Worm (Caenorhabditis elegans) whole organism, L4 larva: ENCODE measurements around the gene F58G6.7.

Experiments used
- R02D3.7 ChIP-seq: fragments of 150-350 bp; sonication (generic microtip); optimal IDR thresholded peaks from 3 replicates; lab custom pipeline; 2014; ENCODE audit warnings: missing biosample characterization, missing genetic modification characterization
- Y105C5A.15 ChIP-seq: fragments of 200-800 bp; sonication (Bioruptor generic); IDR thresholded peaks from 2 replicates; pipeline ENCODE4 v1.3.6; 2022; ENCODE audit warnings: missing genetic modification characterization, missing compliant biosample characterization
- Y48G9A.11 ChIP-seq: fragments of 200-800 bp; sonication (Bioruptor generic); IDR thresholded peaks from 2 replicates; pipeline ENCODE4 v1.3.6; 2022; ENCODE audit warnings: missing genetic modification reagents, missing genetic modification characterization, missing compliant biosample characterization
- ZK337.2 ChIP-seq: fragments of 200-800 bp; sonication (Bioruptor generic); IDR thresholded peaks from 2 replicates; pipeline ENCODE4 v1.3.6; 2022; ENCODE audit warnings: missing genetic modification reagents, missing genetic modification characterization, missing compliant biosample characterization
- aha-1 ChIP-seq: fragments of 150-350 bp; peaks from one replicate; lab custom pipeline; 2014; ENCODE audit warnings: missing biosample characterization, missing genetic modification characterization
- ceh-28 ChIP-seq: fragments of 150-350 bp; optimal IDR thresholded peaks from 2 replicates; lab custom pipeline; 2014; ENCODE audit warnings: missing biosample characterization, missing genetic modification reagents, missing genetic modification characterization
- ceh-44 ChIP-seq: fragments of 200-800 bp; sonication (Bioruptor generic); IDR thresholded peaks from 2 replicates; pipeline ENCODE4 v1.3.6; 2022; ENCODE audit warnings: missing genetic modification reagents, missing genetic modification characterization, missing compliant biosample characterization
- daf-12 ChIP-seq: fragments of 150-350 bp; optimal IDR thresholded peaks from 2 replicates; lab custom pipeline; 2014; ENCODE audit warnings: missing biosample characterization, missing genetic modification reagents, missing genetic modification characterization
- daf-19 ChIP-seq: fragments of 200-800 bp; sonication (Bioruptor generic); conservative IDR thresholded peaks from 2 replicates; pipeline ENCODE4 v1.3.6; 2022; ENCODE audit warnings: missing genetic modification characterization, missing compliant biosample characterization
- dmd-6 ChIP-seq: fragments of 200-800 bp; sonication (Bioruptor generic); IDR thresholded peaks from 2 replicates; pipeline ENCODE4 v1.3.6; 2022; ENCODE audit warnings: missing genetic modification reagents, missing genetic modification characterization, missing compliant biosample characterization
- dmd-8 ChIP-seq: fragments of 200-800 bp; sonication (Bioruptor generic); IDR thresholded peaks from 2 replicates; pipeline ENCODE4 v1.3.6; 2022; ENCODE audit warnings: missing genetic modification characterization, missing compliant biosample characterization
- dmd-9 ChIP-seq: fragments of 200-800 bp; sonication (Bioruptor generic); IDR thresholded peaks from 2 replicates; pipeline ENCODE4 v1.3.6; 2022; ENCODE audit warnings: missing genetic modification reagents, missing genetic modification characterization, missing compliant biosample characterization
- duxl-1 ChIP-seq: sonication (generic microtip); optimal IDR thresholded peaks from 2 replicates; lab custom pipeline; 2016; ENCODE audit warnings: mild to moderate bottlenecking, missing genetic modification characterization, moderate library complexity, missing compliant biosample characterization; ENCODE audit not compliant: poor library complexity
- dve-1 ChIP-seq: sonication (generic microtip); optimal IDR thresholded peaks from 2 replicates; lab custom pipeline; 2017; ENCODE audit warnings: antibody characterized with exemption, mild to moderate bottlenecking, missing genetic modification characterization, missing compliant biosample characterization; ENCODE audit not compliant: insufficient read depth
- fkh-10 ChIP-seq: fragments of 150-350 bp; optimal IDR thresholded peaks from 2 replicates; lab custom pipeline; 2014; ENCODE audit warnings: missing biosample characterization, missing genetic modification reagents, missing genetic modification characterization
- hif-1 ChIP-seq, 2 experiments: sonication (generic microtip); optimal IDR thresholded peaks; 2 replicates each; lab custom pipeline; 2016 to 2017; ENCODE audit warnings: missing compliant biosample characterization in 2 of 2, missing genetic modification characterization in 2 of 2, missing genetic modification reagents in 2 of 2, missing genotype in 2 of 2, mild to moderate bottlenecking in 1 of 2
- hlh-11 ChIP-seq: fragments of 200-800 bp; sonication (Bioruptor generic); optimal IDR thresholded peaks from 2 replicates; lab custom pipeline; 2018; ENCODE audit warnings: mild to moderate bottlenecking, missing genetic modification characterization, missing compliant biosample characterization
- hlh-30 ChIP-seq: sonication (generic microtip); optimal IDR thresholded peaks from 2 replicates; lab custom pipeline; 2017; ENCODE audit warnings: antibody characterized with exemption, mild to moderate bottlenecking, missing genetic modification characterization, missing compliant biosample characterization; ENCODE audit not compliant: insufficient read depth
- hmg-1.1 ChIP-seq: fragments of 200-800 bp; sonication (Bioruptor generic); IDR thresholded peaks from 2 replicates; pipeline ENCODE4 v1.3.6; 2022; ENCODE audit warnings: missing genetic modification reagents, missing genetic modification characterization, missing compliant biosample characterization
- jun-1 ChIP-seq: fragments of 150-350 bp; optimal IDR thresholded peaks from 2 replicates; lab custom pipeline; 2014; ENCODE audit warnings: missing biosample characterization, missing genetic modification reagents, missing genetic modification characterization
- lin-29 ChIP-seq: fragments of 200-800 bp; sonication (Bioruptor generic); IDR thresholded peaks from 2 replicates; pipeline ENCODE4 v1.3.6; 2022; ENCODE audit warnings: missing genetic modification reagents, missing genetic modification characterization, missing compliant biosample characterization
- lin-38 ChIP-seq: fragments of 200-800 bp; sonication (Bioruptor generic); IDR thresholded peaks from 2 replicates; pipeline ENCODE4 v1.3.6; 2022; ENCODE audit warnings: missing genetic modification reagents, missing genetic modification characterization, missing compliant biosample characterization
- lsy-2 ChIP-seq, 2 experiments: fragments of 150-350 bp in 1 of 2; sonication (generic microtip) in 1 of 2; optimal IDR thresholded peaks; 2 replicates each; lab custom pipeline; 2014 to 2017; ENCODE audit warnings: missing biosample characterization in 2 of 2, missing genetic modification characterization in 2 of 2
- madf-5 ChIP-seq, 2 experiments: fragments of 200-800 bp; sonication (Bioruptor generic); IDR thresholded peaks; 2 replicates each; pipeline ENCODE4 v1.3.6; 2022; ENCODE audit warnings: missing compliant biosample characterization in 2 of 2, missing genetic modification characterization in 2 of 2
- madf-9 ChIP-seq: fragments of 200-800 bp; sonication (Bioruptor generic); conservative IDR thresholded peaks from 2 replicates; pipeline ENCODE4 v1.3.6; 2022; ENCODE audit warnings: missing genetic modification reagents, missing genetic modification characterization, missing compliant biosample characterization
- mdl-1 ChIP-seq, 2 experiments: fragments of 150-350 bp in 1 of 2; sonication (generic microtip) in 1 of 2; optimal IDR thresholded peaks; 2 replicates each; lab custom pipeline; 2014 to 2017; ENCODE audit warnings: missing biosample characterization in 2 of 2, missing genetic modification characterization in 2 of 2
- mdt-29 ChIP-seq: fragments of 200-800 bp; sonication (Bioruptor generic); IDR thresholded peaks from 2 replicates; pipeline ENCODE4 v1.3.6; 2022; ENCODE audit warnings: missing genetic modification reagents, missing genetic modification characterization, missing compliant biosample characterization
- mep-1 ChIP-seq: fragments of 150-350 bp; sonication (generic microtip); optimal IDR thresholded peaks from 3 replicates; lab custom pipeline; 2014; ENCODE audit warnings: missing biosample characterization, missing genetic modification characterization
- mes-2 ChIP-seq: sonication (generic microtip); optimal IDR thresholded peaks from 2 replicates; lab custom pipeline; 2016; ENCODE audit warnings: missing genotype, mild to moderate bottlenecking, missing genetic modification characterization, missing compliant biosample characterization; ENCODE audit not compliant: poor library complexity, severe bottlenecking
- mxl-3 ChIP-seq: fragments of 200-800 bp; sonication (Bioruptor generic); optimal IDR thresholded peaks from 2 replicates; lab custom pipeline; 2018; ENCODE audit warnings: mild to moderate bottlenecking, missing genetic modification characterization, missing compliant biosample characterization
- nhr-11 ChIP-seq: fragments of 150-350 bp; optimal IDR thresholded peaks from 2 replicates; lab custom pipeline; 2014; ENCODE audit warnings: missing biosample characterization, missing genetic modification characterization
- nhr-237 ChIP-seq: sonication (generic microtip); optimal IDR thresholded peaks from 2 replicates; lab custom pipeline; 2017; ENCODE audit warnings: missing biosample characterization, missing genetic modification characterization
- nhr-25 ChIP-seq: sonication (generic microtip); optimal IDR thresholded peaks from 2 replicates; lab custom pipeline; 2017; ENCODE audit warnings: missing genetic modification characterization, mild to moderate bottlenecking, missing compliant biosample characterization, antibody characterized with exemption, moderate library complexity, borderline replicate concordance; ENCODE audit not compliant: insufficient read depth
- nhr-28 ChIP-seq: fragments of 150-350 bp; optimal IDR thresholded peaks from 2 replicates; lab custom pipeline; 2014; ENCODE audit warnings: missing biosample characterization, missing genetic modification characterization
- nhr-42 ChIP-seq: fragments of 200-800 bp; sonication (Bioruptor generic); IDR thresholded peaks from 2 replicates; pipeline ENCODE4 v1.3.6; 2022; ENCODE audit warnings: missing genetic modification characterization, missing compliant biosample characterization
- nhr-48 ChIP-seq: sonication (generic microtip); optimal IDR thresholded peaks from 2 replicates; lab custom pipeline; 2016; ENCODE audit warnings: mild to moderate bottlenecking, missing genetic modification characterization, missing compliant biosample characterization
- nhr-76 ChIP-seq: fragments of 150-350 bp; optimal IDR thresholded peaks from 2 replicates; lab custom pipeline; 2014; ENCODE audit warnings: missing biosample characterization, missing genetic modification characterization
- php-3 ChIP-seq: fragments of 200-800 bp; sonication (Bioruptor generic); IDR thresholded peaks from 2 replicates; pipeline ENCODE4 v1.3.6; 2022; ENCODE audit warnings: missing genetic modification reagents, missing genetic modification characterization, missing compliant biosample characterization
- saeg-2 ChIP-seq: fragments of 200-800 bp; sonication (Bioruptor generic); IDR thresholded peaks from 2 replicates; pipeline ENCODE4 v1.3.6; 2022; ENCODE audit warnings: missing genetic modification reagents, missing genetic modification characterization, missing compliant biosample characterization
- skn-1 ChIP-seq: fragments of 150-350 bp; optimal IDR thresholded peaks from 2 replicates; lab custom pipeline; 2014; ENCODE audit warnings: missing biosample characterization, missing genetic modification characterization
- spr-1 ChIP-seq: sonication (generic microtip); optimal IDR thresholded peaks from 2 replicates; lab custom pipeline; 2016; ENCODE audit warnings: mild to moderate bottlenecking, missing genetic modification characterization, missing compliant biosample characterization
- spr-3 ChIP-seq: fragments of 200-800 bp; sonication (Bioruptor generic); optimal IDR thresholded peaks from 2 replicates; lab custom pipeline; 2018; ENCODE audit warnings: mild to moderate bottlenecking, missing genetic modification characterization, missing compliant biosample characterization
- tra-1 ChIP-seq: fragments of 200-800 bp; sonication (Bioruptor generic); IDR thresholded peaks from 2 replicates; pipeline ENCODE4 v1.3.6; 2022; ENCODE audit warnings: missing genetic modification reagents, missing genetic modification characterization, missing compliant biosample characterization
- unc-62 ChIP-seq, 3 experiments: fragments of 150-350 bp in 1 of 3; sonication (generic microtip); optimal IDR thresholded peaks in 2 of 3; peaks in 1 of 3; 1 replicate in 1 of 3; 2 replicates in 2 of 3; lab custom pipeline; 2014 to 2017; ENCODE audit warnings: missing biosample characterization in 3 of 3, missing genetic modification characterization in 3 of 3, missing genetic modification reagents in 3 of 3, missing genotype in 1 of 3
- zfp-3 ChIP-seq: fragments of 200-800 bp; sonication (Bioruptor generic); conservative IDR thresholded peaks from 2 replicates; pipeline ENCODE4 v1.3.6; 2022; ENCODE audit warnings: missing genetic modification reagents, missing genetic modification characterization, missing compliant biosample characterization
- zip-11 ChIP-seq: fragments of 200-800 bp; sonication (Bioruptor generic); IDR thresholded peaks from 2 replicates; pipeline ENCODE4 v1.3.6; 2022; ENCODE audit warnings: missing genetic modification characterization, missing compliant biosample characterization
- ztf-7 ChIP-seq: fragments of 150-350 bp; optimal IDR thresholded peaks from 2 replicates; lab custom pipeline; 2014; ENCODE audit warnings: missing biosample characterization, missing genetic modification characterization

Gene F58G6.7

DNA sequence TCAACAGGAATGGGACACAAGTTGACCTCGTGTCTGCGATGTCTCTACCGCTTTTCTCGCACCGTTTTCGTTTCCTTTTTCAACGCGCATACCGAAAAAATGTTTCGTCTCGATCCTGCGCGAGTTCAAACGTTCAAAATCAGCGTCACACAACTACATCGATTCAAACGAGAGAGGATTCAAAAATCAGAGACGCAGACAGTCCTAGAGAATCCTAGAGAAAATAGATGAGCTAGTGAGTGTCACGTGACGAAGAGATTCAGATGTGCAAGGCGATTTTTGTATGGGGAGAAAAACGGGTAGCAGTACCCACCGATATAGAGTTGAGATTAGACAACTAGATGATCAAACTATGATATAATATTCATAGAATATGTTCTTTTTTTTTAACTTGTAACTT lies 15.9 kb downstream of the F58G6.7 start:
- TF ChIP-seq dve-1 (peak; percentile 37), mep-1 (tag; lab: Kevin White, UChicago) (peak; percentile 5), spr-1 (no peak), lsy-2 (tag; optimal IDR thresholded peaks at IDR 0.05; lab: Kevin White, UChicago) (peak in 1 of 2 experiments; percentile 48), mdl-1 (tag; optimal IDR thresholded peaks at IDR 0.05; lab: Kevin White, UChicago) (peak; percentile 24 to 80), saeg-2 (0 out of 2 replicates have a peak, but pooled peaks have one; percentile 42), dmd-6 (GFP tag; lab: Robert Waterston, UW) (peak; percentile 56), R02D3.7 (tag; lab: Kevin White, UChicago) (no peak), hlh-30 (peak; percentile 77), madf-5 (GFP tag; IDR thresholded peaks at IDR 0.05; lab: Robert Waterston, UW) (no peak), hmg-1.1 (GFP tag; lab: Robert Waterston, UW) (peak; percentile 43; the same call in 1 of the 2 replicates), hlh-11 (tag; lab: Kevin White, UChicago) (peak; percentile 81), mxl-3 (GFP tag; lab: Kevin White, UChicago) (peak; percentile 67), unc-62 (GFP tag; optimal IDR thresholded peaks at IDR 0.05 in 1 of 2; lab: Kevin White, UChicago) (peak in 1 of 2 experiments; percentile 87), unc-62 (tag; optimal IDR thresholded peaks at IDR 0.05; lab: Kevin White, UChicago) (no peak), nhr-28 (tag; lab: Kevin White, UChicago) (peak; percentile 81)

- TF ChIP-seq hlh-30 (peak; percentile 77), nhr-48 (tag; lab: Kevin White, UChicago) (peak; percentile 82), lin-29 (no peak), ZK337.2 (no peak), mdt-29 (no peak), skn-1 (tag; lab: Kevin White, UChicago) (no peak), nhr-25 (no peak), nhr-42 (GFP tag; lab: Robert Waterston, UW) (no peak), madf-5 (GFP tag; IDR thresholded peaks at IDR 0.05; lab: Robert Waterston, UW) (no peak), dmd-9 (GFP tag; lab: Robert Waterston, UW) (no peak), spr-3 (GFP tag; lab: Kevin White, UChicago) (no peak), Y48G9A.11 (no peak), lsy-2 (tag; optimal IDR thresholded peaks at IDR 0.05; lab: Kevin White, UChicago) (peak in 1 of 2 experiments; percentile 68), daf-12 (no peak), lin-38 (no peak), nhr-11 (tag; lab: Kevin White, UChicago) (peak; percentile 24), zip-11 (GFP tag; lab: Robert Waterston, UW) (no peak), tra-1 (no peak), daf-19 (GFP tag; lab: Robert Waterston, UW) (no peak), Y105C5A.15 (GFP tag; lab: Robert Waterston, UW) (no peak), madf-9 (GFP tag; lab: Robert Waterston, UW) (no peak), hif-1 (tag; optimal IDR thresholded peaks at IDR 0.05; lab: Kevin White, UChicago) (peak in 1 of 2 experiments; percentile 37), duxl-1 (peak; percentile 45), hmg-1.1 (GFP tag; lab: Robert Waterston, UW) (0 out of 2 replicates have a peak, but pooled peaks have one; percentile 29), ztf-7 (no peak), ceh-44 (GFP tag; lab: Robert Waterston, UW) (no peak), zfp-3 (no peak), ceh-28 (tag; lab: Kevin White, UChicago) (no peak), fkh-10 (GFP tag; lab: Kevin White, UChicago) (no peak), aha-1 (tag; lab: Kevin White, UChicago) (peak; percentile 93), nhr-237 (tag; lab: Kevin White, UChicago) (no peak), dmd-6 (GFP tag; lab: Robert Waterston, UW) (peak; percentile 86), php-3 (GFP tag; lab: Robert Waterston, UW) (no peak), mes-2 (tag; lab: Kevin White, UChicago) (peak; percentile 5), nhr-76 (no peak), dmd-8 (GFP tag; lab: Robert Waterston, UW) (no peak), jun-1 (tag; lab: Kevin White, UChicago) (no peak)
Observed at ce11 chrIV:9671001-9671652, 17.0 kb downstream of the F58G6.7 start.
